Worm (Caenorhabditis elegans): ENCODE results near the gene C49A9.1.

C49A9.1 gene

DNA sequence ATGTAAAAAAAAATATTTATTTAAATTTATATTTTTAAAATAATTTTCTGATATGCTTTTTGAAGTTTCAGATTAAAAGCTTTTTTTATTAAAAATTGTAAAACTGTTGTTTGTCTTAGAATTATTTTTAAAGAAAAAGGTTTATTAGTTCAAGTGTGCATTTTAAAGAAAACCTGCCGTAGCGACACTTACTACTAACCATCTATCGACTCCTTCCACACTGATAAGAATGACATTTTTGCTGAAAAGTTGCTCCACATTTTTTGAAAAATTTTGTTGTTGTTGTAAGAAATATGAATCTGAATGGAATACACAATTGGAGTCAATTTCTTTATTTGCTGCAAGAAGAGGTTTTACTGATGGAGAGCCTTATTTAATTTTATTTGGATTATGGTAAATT is at the start of gene C49A9.1:
Gene C49A9.1 (plus strand): TSS at position 217 of the 400 bp plus-strand sequence.
- TF ChIP-seq him-1 (tag; optimal IDR thresholded peaks at IDR 0.05) (no peak), W03F9.2 (tag; optimal IDR thresholded peaks at IDR 0.05) (no peak), dao-5 (tag; optimal IDR thresholded peaks at IDR 0.05) (no peak)

DNA sequence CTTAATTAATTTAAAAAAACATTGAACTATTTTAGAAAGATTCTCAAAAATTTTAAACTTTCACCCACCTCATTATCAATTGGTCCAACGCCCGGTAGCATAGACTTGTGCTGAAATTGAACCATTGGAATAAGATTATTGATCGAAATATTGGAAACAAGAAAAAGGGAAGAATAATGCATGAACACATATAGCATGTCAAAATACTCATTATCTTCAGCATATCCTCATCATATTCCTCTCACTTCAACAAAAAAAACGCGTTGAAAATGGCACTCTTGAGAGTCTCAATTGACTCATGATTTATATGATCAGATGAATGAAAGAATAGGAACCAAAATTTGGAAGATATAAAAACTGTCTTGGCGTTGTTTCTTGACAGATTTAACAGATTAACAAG is 44.2 kb upstream of the C49A9.1 start, which contains the start of gene unc-77:
Gene unc-77 (minus strand): TSS at position 101 of the 400 bp plus-strand sequence.
- TF ChIP-seq W03F9.2 (tag; optimal IDR thresholded peaks at IDR 0.05), result no peak
- no peak for TF ChIP-seq him-1 (tag; optimal IDR thresholded peaks at IDR 0.05)
- no peak for TF ChIP-seq dao-5 (tag; optimal IDR thresholded peaks at IDR 0.05)

DNA sequence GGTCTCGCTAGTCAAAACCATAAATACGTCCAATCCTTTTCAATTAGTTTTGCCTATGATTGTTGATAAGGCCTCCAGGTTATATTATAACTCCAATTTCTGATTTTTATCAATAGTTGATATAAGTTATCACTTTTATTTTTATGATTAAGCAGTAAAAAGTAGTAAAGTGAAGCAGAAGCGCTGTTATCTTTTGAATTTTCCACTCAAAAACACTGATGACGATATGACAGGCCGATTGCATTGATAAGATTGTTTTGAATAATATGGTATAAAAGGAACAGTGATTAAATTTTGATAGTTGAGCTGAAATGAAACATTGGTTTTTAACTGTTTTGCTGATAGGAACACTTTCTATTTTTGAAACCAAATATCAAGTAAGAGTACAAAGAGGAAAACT is 42.4 kb upstream of the C49A9.1 start, which contains the start of gene asp-9:
Gene asp-9 (plus strand): TSS at position 312 of the 400 bp plus-strand sequence.
- no peak for TF ChIP-seq W03F9.2 (tag; optimal IDR thresholded peaks at IDR 0.05)
- no peak for TF ChIP-seq dao-5 (tag; optimal IDR thresholded peaks at IDR 0.05)
- no peak for TF ChIP-seq him-1 (tag; optimal IDR thresholded peaks at IDR 0.05)

DNA sequence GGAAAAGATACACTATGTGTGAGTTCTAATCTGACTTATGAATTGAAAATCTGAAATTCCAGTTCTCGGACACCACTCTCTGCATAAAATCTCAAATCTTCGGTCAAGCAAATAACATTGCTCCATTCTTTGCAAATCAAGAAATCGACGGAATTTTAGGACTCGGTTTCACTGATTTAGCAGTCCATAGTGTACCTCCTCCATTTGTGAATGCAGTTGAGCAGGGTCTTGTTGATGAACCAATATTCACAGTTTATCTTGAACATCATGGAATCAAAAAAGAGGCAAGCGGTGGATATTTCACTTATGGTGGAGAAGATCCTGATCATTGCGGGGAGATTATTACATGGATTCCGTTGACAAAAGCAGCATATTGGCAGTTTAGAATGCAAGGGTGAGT is 40.8 kb upstream of the C49A9.1 start:
- TF ChIP-seq W03F9.2 (tag; optimal IDR thresholded peaks at IDR 0.05), result no peak
- no peak for TF ChIP-seq him-1 (tag; optimal IDR thresholded peaks at IDR 0.05)
- no peak for TF ChIP-seq dao-5 (tag; optimal IDR thresholded peaks at IDR 0.05)

DNA sequence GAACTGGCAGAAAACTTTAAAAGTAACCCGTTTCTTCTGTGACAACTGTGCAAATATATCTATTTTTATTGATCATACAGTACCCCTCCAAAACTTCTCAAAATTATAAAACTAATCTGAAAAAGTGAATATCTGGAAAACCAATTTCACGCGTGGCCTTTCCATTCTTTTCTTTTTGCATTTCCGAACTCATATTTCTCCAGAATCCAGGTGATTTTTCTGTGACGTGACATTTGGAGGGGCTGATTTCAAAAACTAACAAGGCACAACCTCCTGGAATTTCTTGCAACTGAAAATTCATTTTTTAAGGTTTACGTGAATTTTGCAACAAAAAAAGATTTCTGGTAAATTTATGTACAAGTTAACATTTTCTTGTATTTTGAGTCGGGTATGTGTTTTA is 27.7 kb upstream of the C49A9.1 start:
- TF ChIP-seq him-1 (tag; optimal IDR thresholded peaks at IDR 0.05) (no peak), W03F9.2 (tag; optimal IDR thresholded peaks at IDR 0.05) (no peak), dao-5 (tag; optimal IDR thresholded peaks at IDR 0.05) (no peak)

DNA sequence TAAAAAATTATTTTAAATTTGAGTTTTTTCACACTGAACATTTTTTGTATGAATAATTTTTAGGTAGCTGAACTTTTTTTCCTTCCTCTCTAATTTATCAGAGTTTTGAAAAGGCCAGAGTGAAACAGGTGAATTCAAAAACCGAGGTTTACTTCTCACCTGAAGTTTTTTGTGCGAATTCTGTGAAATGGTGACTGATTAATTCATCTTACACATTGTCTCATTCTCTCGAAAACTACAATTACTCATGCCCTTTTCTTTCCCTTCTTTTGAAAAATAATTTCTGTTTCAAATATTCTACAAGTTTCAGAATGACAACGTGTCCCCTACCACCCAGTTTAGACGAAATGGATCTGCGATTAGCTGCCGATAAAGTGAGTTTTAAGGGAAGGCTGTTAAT is 26.2 kb upstream of the C49A9.1 start, which contains the start of gene tkr-2:
Gene tkr-2 (plus strand): TSS at position 301 of the 400 bp plus-strand sequence.
- TF ChIP-seq dao-5 (tag; optimal IDR thresholded peaks at IDR 0.05), result no peak
- no peak for TF ChIP-seq him-1 (tag; optimal IDR thresholded peaks at IDR 0.05)
- TF ChIP-seq W03F9.2 (tag; optimal IDR thresholded peaks at IDR 0.05), result no peak

DNA sequence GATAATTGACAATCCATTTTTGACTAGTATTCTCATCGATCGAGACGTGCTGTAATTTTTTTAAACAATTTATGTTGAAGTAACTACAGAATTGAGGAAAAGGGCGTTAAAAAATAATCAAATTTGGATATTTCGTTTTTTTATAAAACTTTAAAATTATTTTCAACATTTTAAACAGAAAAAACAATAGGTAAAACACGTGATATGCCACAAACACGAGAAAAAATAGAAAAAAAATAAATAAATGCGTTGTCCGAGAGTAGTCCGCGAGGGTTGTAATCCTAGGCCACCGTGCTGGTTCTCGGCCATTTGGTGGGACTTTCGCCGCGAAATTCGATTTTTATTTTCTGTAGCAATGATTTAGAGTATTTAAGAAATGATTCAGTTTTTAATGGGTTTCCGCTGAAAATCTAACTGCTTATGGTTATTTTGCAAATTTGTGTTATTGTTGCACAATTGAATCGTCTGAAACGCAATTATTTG is 21.7 kb upstream of the C49A9.1 start, which contains the start of gene C49A9.10:
Gene C49A9.10 (minus strand): TSS at position 51 of the 483 bp plus-strand sequence.
- TF ChIP-seq him-1 (tag; optimal IDR thresholded peaks at IDR 0.05) (peak; percentile 74), dao-5 (tag; optimal IDR thresholded peaks at IDR 0.05) (no peak), W03F9.2 (tag; optimal IDR thresholded peaks at IDR 0.05) (peak; percentile 90)

DNA sequence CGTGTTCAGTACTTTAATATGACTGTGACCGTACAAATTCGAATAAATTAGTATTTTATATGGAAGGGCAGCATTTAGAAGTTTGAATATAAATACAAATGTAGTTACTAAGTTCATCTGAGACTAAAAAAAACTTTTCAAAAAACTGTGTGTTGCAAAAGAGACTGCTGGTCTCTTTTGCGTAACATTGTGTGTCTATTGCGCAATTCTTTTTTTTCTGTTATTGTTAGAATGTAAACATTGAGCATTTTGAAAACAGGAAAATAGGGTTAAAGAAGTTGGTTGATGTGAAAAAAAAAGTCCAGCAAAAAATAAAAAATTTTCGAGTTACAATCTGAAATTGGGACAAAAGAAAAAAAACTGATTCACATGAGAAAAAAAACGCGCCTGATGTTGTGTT is 18.7 kb upstream of the C49A9.1 start:
- TF ChIP-seq dao-5 (tag; optimal IDR thresholded peaks at IDR 0.05) (no peak), him-1 (tag; optimal IDR thresholded peaks at IDR 0.05) (no peak), W03F9.2 (tag; optimal IDR thresholded peaks at IDR 0.05) (no peak)

DNA sequence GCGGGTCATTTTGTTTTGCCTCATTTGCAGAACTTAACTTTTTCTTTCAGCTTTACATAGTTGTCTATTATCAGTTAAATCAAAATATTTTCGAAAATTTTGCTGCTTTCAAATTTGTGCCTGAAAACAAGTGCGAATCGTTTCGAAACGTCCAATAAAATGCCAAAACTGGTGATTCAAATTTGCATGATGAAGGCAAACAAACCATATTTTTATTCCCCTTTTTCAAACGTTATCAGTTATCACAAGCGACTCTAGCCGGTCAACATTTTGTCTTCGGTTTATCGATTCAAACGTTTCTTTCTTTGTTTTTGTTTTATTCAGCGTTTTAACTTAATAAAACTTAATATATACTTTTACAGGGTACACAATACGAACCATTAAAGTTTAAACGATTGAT is 17.4 kb upstream of the C49A9.1 start, which contains the start of the genes ugt-24 and C49A9.6:
Gene ugt-24 (minus strand): TSS at position 147 of the 400 bp plus-strand sequence.
Gene C49A9.6 (plus strand): TSS at position 363 of the 400 bp plus-strand sequence.
- TF ChIP-seq dao-5 (tag; optimal IDR thresholded peaks at IDR 0.05) (no peak), him-1 (tag; optimal IDR thresholded peaks at IDR 0.05) (no peak), W03F9.2 (tag; optimal IDR thresholded peaks at IDR 0.05) (no peak)

DNA sequence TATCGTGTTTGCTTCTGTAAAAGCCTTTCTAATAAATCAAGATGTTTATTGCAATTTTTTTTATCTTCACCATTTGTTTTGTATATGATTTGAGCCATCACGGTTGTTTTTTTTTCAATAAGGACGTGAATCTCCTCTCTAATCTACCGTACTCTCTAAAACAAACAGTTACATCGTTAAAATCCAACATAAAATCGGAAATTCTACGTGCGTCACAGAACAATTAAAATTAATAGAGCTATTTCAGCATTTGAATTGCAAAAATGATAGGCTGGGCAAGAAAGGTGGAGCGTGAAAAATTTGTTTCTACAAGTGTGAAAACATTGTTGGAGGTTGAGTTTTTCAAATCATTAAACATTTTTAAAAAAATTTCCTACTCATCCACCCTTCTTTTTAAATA is 14.6 kb upstream of the C49A9.1 start, which contains the start of gene C49A9.5:
Gene C49A9.5 (plus strand): TSS at position 271 of the 400 bp plus-strand sequence.
- TF ChIP-seq him-1 (tag; optimal IDR thresholded peaks at IDR 0.05) (no peak), dao-5 (tag; optimal IDR thresholded peaks at IDR 0.05) (no peak), W03F9.2 (tag; optimal IDR thresholded peaks at IDR 0.05) (no peak)

DNA sequence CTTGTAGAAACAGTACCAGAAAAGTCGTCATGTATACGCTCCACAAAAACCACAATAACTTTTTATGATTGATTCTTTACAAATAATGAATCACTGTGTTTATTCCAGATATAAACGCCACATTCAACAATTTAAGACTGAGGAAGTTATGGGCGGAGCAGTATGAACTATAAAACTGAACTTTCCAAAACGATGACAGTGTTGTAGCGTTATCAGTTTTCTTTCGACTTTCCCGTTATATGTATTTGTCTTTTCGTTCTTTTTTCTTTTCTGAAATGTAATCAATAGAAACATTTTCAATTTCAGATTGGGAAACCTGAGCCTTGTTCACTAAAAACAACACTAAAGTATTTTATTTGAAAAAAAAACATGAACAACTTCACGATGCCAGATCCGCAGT is 10.9 kb upstream of the C49A9.1 start, which contains the start of gene C49A9.9:
Gene C49A9.9 (plus strand): TSS at position 307 of the 400 bp plus-strand sequence.
- no peak for TF ChIP-seq him-1 (tag; optimal IDR thresholded peaks at IDR 0.05)
- TF ChIP-seq W03F9.2 (tag; optimal IDR thresholded peaks at IDR 0.05), result no peak

DNA sequence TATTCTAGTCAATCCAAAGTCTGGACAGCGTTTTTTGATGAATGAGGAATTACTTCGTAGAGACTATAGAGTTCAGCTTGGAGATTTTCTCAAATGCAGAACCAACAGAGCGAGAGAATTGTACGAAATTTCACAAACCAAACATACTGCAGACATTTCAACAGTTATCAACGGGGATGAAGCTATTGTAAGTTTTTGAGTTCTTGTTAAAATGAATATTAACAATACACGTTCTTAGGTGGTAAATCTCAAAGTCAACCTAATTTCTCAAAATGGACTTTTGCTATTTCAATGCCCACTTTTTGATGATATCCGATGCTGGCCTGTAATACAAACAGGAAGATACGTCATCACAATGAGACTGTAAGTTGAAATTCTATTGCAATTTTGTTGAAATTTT is 10.5 kb upstream of the C49A9.1 start:
- no peak for TF ChIP-seq dao-5 (tag; optimal IDR thresholded peaks at IDR 0.05)
- TF ChIP-seq him-1 (tag; optimal IDR thresholded peaks at IDR 0.05), result no peak
- TF ChIP-seq W03F9.2 (tag; optimal IDR thresholded peaks at IDR 0.05), result no peak

DNA sequence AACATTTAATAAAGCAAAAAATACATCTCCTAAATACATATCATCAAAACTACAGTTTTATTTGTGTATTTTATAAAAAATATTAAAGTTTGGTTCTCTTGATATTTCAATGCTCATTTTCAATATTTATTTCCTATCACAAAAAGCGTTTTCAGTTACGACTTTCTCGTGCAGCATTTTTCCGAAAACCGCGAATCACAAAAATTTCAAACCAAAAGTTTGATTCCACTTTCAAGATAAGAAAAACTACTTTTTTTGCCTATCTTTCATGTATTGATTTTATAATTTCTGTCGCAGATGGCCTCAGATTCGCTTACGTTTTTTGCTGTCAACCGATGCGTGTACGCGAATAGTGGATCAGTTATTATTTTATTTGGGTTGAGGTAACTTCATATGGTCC is 8.6 kb upstream of the C49A9.1 start, which contains the start of gene C49A9.4:
Gene C49A9.4 (plus strand): TSS at position 265 of the 400 bp plus-strand sequence.
- TF ChIP-seq W03F9.2 (tag; optimal IDR thresholded peaks at IDR 0.05) (no peak), dao-5 (tag; optimal IDR thresholded peaks at IDR 0.05) (no peak), him-1 (tag; optimal IDR thresholded peaks at IDR 0.05) (no peak)

DNA sequence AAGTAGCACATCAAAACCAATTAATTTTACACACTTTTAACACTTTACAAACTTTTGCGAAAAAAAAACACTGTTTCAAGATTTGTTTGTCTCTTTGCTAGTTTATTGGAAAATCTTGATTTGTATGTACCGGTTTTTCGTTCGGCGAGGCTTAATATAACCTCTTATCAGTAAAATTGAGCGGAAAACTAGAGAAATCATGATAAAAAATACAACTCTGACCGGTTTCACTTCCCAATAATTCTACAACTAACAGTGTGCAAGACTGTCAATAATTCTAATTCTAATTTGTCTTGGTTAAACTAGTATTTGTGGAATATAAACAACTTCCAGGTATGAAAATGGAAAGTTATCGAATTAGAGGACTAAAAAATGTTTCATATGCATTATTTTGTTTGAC is 6.1 kb upstream of the C49A9.1 start, which contains the start of gene C49A9.3:
Gene C49A9.3 (plus strand): TSS at position 212 of the 400 bp plus-strand sequence.
- no peak for TF ChIP-seq W03F9.2 (tag; optimal IDR thresholded peaks at IDR 0.05)
- TF ChIP-seq dao-5 (tag; optimal IDR thresholded peaks at IDR 0.05), result no peak
- TF ChIP-seq him-1 (tag; optimal IDR thresholded peaks at IDR 0.05), result no peak
